Fruit fly (Drosophila melanogaster) whole organism, embryonic: ENCODE data around the gene Nup160.

Experiments used
- Asciz ChIP-seq: fragments of 200-800 bp; sonication (Bioruptor generic); optimal IDR thresholded peaks from 2 replicates; lab custom pipeline; 2017; ENCODE audit warnings: missing biosample characterization, mild to moderate bottlenecking, missing genetic modification characterization, missing genetic modification reagents
- CG13123 ChIP-seq: fragments of 200-800 bp; sonication (Bioruptor generic); optimal IDR thresholded peaks from 2 replicates; lab custom pipeline; 2016; ENCODE audit warnings: missing biosample characterization, missing genetic modification characterization
- CG15011 ChIP-seq: fragments of 200-800 bp; sonication (Bioruptor generic); optimal IDR thresholded peaks from 3 replicates; lab custom pipeline; 2018; ENCODE audit warnings: missing biosample characterization, mild to moderate bottlenecking, missing genetic modification characterization
- CG1832 ChIP-seq: fragments of 200-800 bp; sonication (Bioruptor generic); optimal IDR thresholded peaks from 2 replicates; lab custom pipeline; 2017; ENCODE audit warnings: missing biosample characterization, mild to moderate bottlenecking, missing genetic modification characterization, inconsistent platforms
- CG30020 ChIP-seq: fragments of 200-800 bp; optimal IDR thresholded peaks from 2 replicates; lab custom pipeline; 2019; ENCODE audit warnings: missing biosample characterization, mild to moderate bottlenecking, missing genetic modification characterization, moderate library complexity
- CG33213 ChIP-seq: fragments of 200-800 bp; sonication (Bioruptor generic); optimal IDR thresholded peaks from 3 replicates; lab custom pipeline; 2016; ENCODE audit warnings: missing biosample characterization, missing genetic modification characterization
- bcd ChIP-seq: fragments of 200-800 bp; sonication (Bioruptor generic); optimal IDR thresholded peaks from 2 replicates; lab custom pipeline; 2017; ENCODE audit warnings: missing biosample characterization, mild to moderate bottlenecking, missing genetic modification characterization
- ind ChIP-seq: fragments of 200-800 bp; sonication (Bioruptor generic); optimal IDR thresholded peaks from 3 replicates; lab custom pipeline; 2016; ENCODE audit warnings: missing biosample characterization, missing genetic modification characterization
- sd ChIP-seq: fragments of 200-800 bp; sonication (Bioruptor generic); optimal IDR thresholded peaks from 3 replicates; lab custom pipeline; 2018; ENCODE audit warnings: missing biosample characterization, mild to moderate bottlenecking, missing genetic modification characterization, moderate library complexity
- tx ChIP-seq: fragments of 200-800 bp; sonication (Bioruptor generic); optimal IDR thresholded peaks from 2 replicates; lab custom pipeline; 2016; ENCODE audit warnings: missing biosample characterization, missing genetic modification characterization
- zf30C ChIP-seq: fragments of 200-800 bp; sonication (Bioruptor generic); optimal IDR thresholded peaks from 3 replicates; lab custom pipeline; 2018; ENCODE audit warnings: missing biosample characterization, mild to moderate bottlenecking, missing genetic modification characterization

- no peak for TF ChIP-seq sd (tag; lab: Kevin White, UChicago)
- TF ChIP-seq CG13123 = no peak
- TF ChIP-seq CG15011 (GFP tag; lab: Kevin White, UChicago) = no peak
- TF ChIP-seq CG30020 (tag; lab: Kevin White, UChicago) = no peak
- no peak for TF ChIP-seq tx (GFP tag; lab: Kevin White, UChicago)
- TF ChIP-seq CG33213 = no peak
- TF ChIP-seq zf30C (GFP tag; lab: Kevin White, UChicago) = no peak
- TF ChIP-seq CG1832 (GFP tag; lab: Kevin White, UChicago) = no peak
- no peak for TF ChIP-seq Asciz
- TF ChIP-seq ind (GFP tag; lab: Kevin White, UChicago) = no peak
- TF ChIP-seq bcd (GFP tag; lab: Kevin White, UChicago) = no peak
These were observed 48.5 kb upstream of the Nup160 start, which contains the start of gene CG43725 for dm6 chr2L:11075114-11075513.
